Worm (Caenorhabditis elegans) whole organism, young adult: ENCODE results near the gene daf-41.

Experiments
- B0019.2 ChIP-seq: fragments of 200-800 bp; sonication (Bioruptor generic); conservative IDR thresholded peaks from 2 replicates; pipeline ENCODE4 v1.3.6; 2022; ENCODE audit warnings: missing genetic modification reagents, missing genetic modification characterization, missing compliant biosample characterization
- F10E7.11 ChIP-seq: sonication (generic microtip); optimal IDR thresholded peaks from 2 replicates; lab custom pipeline; 2017; ENCODE audit warnings: mild to moderate bottlenecking, missing genetic modification characterization, moderate library complexity, missing compliant biosample characterization
- F22D6.2 ChIP-seq: sonication (generic microtip); optimal IDR thresholded peaks from 2 replicates; lab custom pipeline; 2016; ENCODE audit warnings: mild to moderate bottlenecking, missing genetic modification characterization, missing compliant biosample characterization
- F37B4.10 ChIP-seq: fragments of 200-800 bp; sonication (Bioruptor generic); IDR thresholded peaks from 2 replicates; pipeline ENCODE4 v1.3.6; 2022; ENCODE audit warnings: missing genetic modification characterization, missing compliant biosample characterization
- K11D2.4 ChIP-seq: fragments of 200-800 bp; sonication (Bioruptor generic); IDR thresholded peaks from 2 replicates; pipeline ENCODE4 v1.3.6; 2022; ENCODE audit warnings: missing genetic modification reagents, missing genetic modification characterization, missing compliant biosample characterization
- Y56A3A.18 ChIP-seq: fragments of 200-800 bp; sonication (Bioruptor generic); IDR thresholded peaks from 2 replicates; pipeline ENCODE4 v1.3.6; 2022; ENCODE audit warnings: missing genetic modification reagents, missing genetic modification characterization, missing compliant biosample characterization
- Y67H2A.10 ChIP-seq: fragments of 200-800 bp; sonication (Bioruptor generic); conservative IDR thresholded peaks from 2 replicates; pipeline ENCODE4 v1.3.6; 2022; ENCODE audit warnings: missing genetic modification reagents, missing genetic modification characterization, missing compliant biosample characterization
- Y95B8A.8 ChIP-seq: fragments of 200-800 bp; sonication (Bioruptor generic); IDR thresholded peaks from 2 replicates; pipeline ENCODE4 v1.3.6; 2022; ENCODE audit warnings: missing genetic modification reagents, missing genetic modification characterization, missing compliant biosample characterization
- ZK185.1 ChIP-seq: sonication (generic microtip); optimal IDR thresholded peaks from 2 replicates; lab custom pipeline; 2016; ENCODE audit warnings: mild to moderate bottlenecking, missing genetic modification characterization, missing compliant biosample characterization; ENCODE audit not compliant: poor library complexity, severe bottlenecking
- aptf-3 ChIP-seq: fragments of 200-800 bp; sonication (Bioruptor generic); IDR thresholded peaks from 2 replicates; pipeline ENCODE4 v1.3.6; 2022; ENCODE audit warnings: missing genetic modification characterization, missing compliant biosample characterization
- cebp-2 ChIP-seq: fragments of 200-800 bp; sonication (Bioruptor generic); IDR thresholded peaks from 2 replicates; pipeline ENCODE4 v1.3.6; 2022; ENCODE audit warnings: missing genetic modification characterization, missing compliant biosample characterization
- ceh-100 ChIP-seq: fragments of 200-800 bp; sonication (Bioruptor generic); IDR thresholded peaks from 2 replicates; pipeline ENCODE4 v1.3.6; 2022; ENCODE audit warnings: missing genetic modification reagents, missing genetic modification characterization, missing compliant biosample characterization
- dox-1 ChIP-seq: fragments of 200-800 bp; sonication (Bioruptor generic); IDR thresholded peaks from 2 replicates; pipeline ENCODE4 v1.3.6; 2022; ENCODE audit warnings: missing genetic modification reagents, missing genetic modification characterization, missing compliant biosample characterization
- dpff-1 ChIP-seq: sonication (generic microtip); optimal IDR thresholded peaks from 2 replicates; lab custom pipeline; 2017; ENCODE audit warnings: mild to moderate bottlenecking, missing genetic modification characterization, missing compliant biosample characterization
- egl-44 ChIP-seq: fragments of 200-800 bp; sonication (Bioruptor generic); IDR thresholded peaks from 2 replicates; pipeline ENCODE4 v1.3.6; 2022; ENCODE audit warnings: missing genetic modification reagents, missing genetic modification characterization, missing compliant biosample characterization
- him-1 ChIP-seq: sonication (generic microtip); optimal IDR thresholded peaks from 2 replicates; lab custom pipeline; 2016; ENCODE audit warnings: missing genotype, missing genetic modification reagents, missing genetic modification characterization, missing compliant biosample characterization
- hlh-26 ChIP-seq: fragments of 200-800 bp; sonication (Bioruptor generic); conservative IDR thresholded peaks from 2 replicates; pipeline ENCODE4 v1.3.6; 2022; ENCODE audit warnings: missing genetic modification reagents, missing genetic modification characterization, missing compliant biosample characterization
- hmg-1.2 ChIP-seq: fragments of 200-800 bp; sonication (Bioruptor generic); IDR thresholded peaks from 2 replicates; pipeline ENCODE4 v1.3.6; 2022; ENCODE audit warnings: missing genetic modification reagents, missing genetic modification characterization, missing compliant biosample characterization
- hmg-20 ChIP-seq: fragments of 200-800 bp; sonication (Bioruptor generic); IDR thresholded peaks from 2 replicates; pipeline ENCODE4 v1.3.6; 2022; ENCODE audit warnings: missing genetic modification reagents, missing genetic modification characterization, missing compliant biosample characterization
- hrde-1 ChIP-seq: sonication (generic microtip); optimal IDR thresholded peaks from 2 replicates; lab custom pipeline; 2016; ENCODE audit warnings: missing genetic modification characterization, mild to moderate bottlenecking, missing compliant biosample characterization, moderate library complexity, missing genotype, missing genetic modification reagents, borderline replicate concordance
- lin-26 ChIP-seq: fragments of 200-800 bp; sonication (Bioruptor generic); IDR thresholded peaks from 2 replicates; pipeline ENCODE4 v1.3.6; 2022; ENCODE audit warnings: missing genetic modification reagents, missing genetic modification characterization, missing compliant biosample characterization
- mes-4 ChIP-seq: sonication (generic microtip); optimal IDR thresholded peaks from 2 replicates; lab custom pipeline; 2016; ENCODE audit warnings: missing genotype, missing genetic modification characterization, missing compliant biosample characterization
- mxl-1 ChIP-seq: sonication (generic microtip); optimal IDR thresholded peaks from 2 replicates; lab custom pipeline; 2016; ENCODE audit warnings: missing genetic modification characterization, missing compliant biosample characterization
- nfyb-1 ChIP-seq: fragments of 200-800 bp; sonication (Bioruptor generic); IDR thresholded peaks from 2 replicates; pipeline ENCODE4 v1.3.6; 2022; ENCODE audit warnings: missing genetic modification reagents, missing genetic modification characterization, missing compliant biosample characterization
- nhr-179 ChIP-seq: sonication (generic microtip); optimal IDR thresholded peaks from 2 replicates; lab custom pipeline; 2016; ENCODE audit warnings: mild to moderate bottlenecking, missing genetic modification characterization, missing compliant biosample characterization
- snpc-1.1 ChIP-seq: sonication (generic microtip); optimal IDR thresholded peaks from 2 replicates; lab custom pipeline; 2017; ENCODE audit warnings: missing genetic modification characterization, mild to moderate bottlenecking, missing compliant biosample characterization, antibody characterized with exemption, moderate library complexity, missing genotype, missing genetic modification reagents; ENCODE audit not compliant: insufficient read depth
- snpc-3.4 ChIP-seq: sonication (generic microtip); optimal IDR thresholded peaks from 2 replicates; lab custom pipeline; 2017; ENCODE audit warnings: missing genetic modification characterization, mild to moderate bottlenecking, missing compliant biosample characterization, antibody characterized with exemption, moderate library complexity, missing genotype, missing genetic modification reagents
- snpc-4 ChIP-seq, 5 experiments: fragments of 150-350 bp in 1 of 5; sonication (generic microtip) in 4 of 5; optimal IDR thresholded peaks; 2 replicates each; lab custom pipeline; 2014 to 2018; ENCODE audit warnings: missing genetic modification characterization in 5 of 5, missing biosample characterization in 3 of 5, antibody characterized with exemption in 2 of 5, mild to moderate bottlenecking in 2 of 5, missing compliant biosample characterization in 2 of 5, missing genotype in 2 of 5, moderate library complexity in 2 of 5, missing genetic modification reagents in 1 of 5
- unc-62 ChIP-seq: fragments of 150-350 bp; optimal IDR thresholded peaks from 2 replicates; lab custom pipeline; 2014; ENCODE audit warnings: missing biosample characterization, missing genetic modification reagents, missing genetic modification characterization
- zfh-2 ChIP-seq: fragments of 200-800 bp; sonication (Bioruptor generic); conservative IDR thresholded peaks from 2 replicates; pipeline ENCODE4 v1.3.6; 2022; ENCODE audit warnings: missing genetic modification reagents, missing genetic modification characterization, missing compliant biosample characterization
- ztf-25 ChIP-seq: fragments of 200-800 bp; sonication (Bioruptor generic); IDR thresholded peaks from 2 replicates; pipeline ENCODE4 v1.3.6; 2022; ENCODE audit warnings: missing genetic modification reagents, missing genetic modification characterization, missing compliant biosample characterization
- ztf-26 ChIP-seq: sonication (generic microtip); optimal IDR thresholded peaks from 2 replicates; lab custom pipeline; 2017; ENCODE audit warnings: missing genetic modification characterization, missing compliant biosample characterization
- ztf-28 ChIP-seq: fragments of 200-800 bp; sonication (Bioruptor generic); IDR thresholded peaks from 2 replicates; pipeline ENCODE4 v1.3.6; 2022; ENCODE audit warnings: missing genetic modification reagents, missing genetic modification characterization, missing compliant biosample characterization

Gene daf-41

ce11 chrIII:5287877-5288276 is 13.3 kb upstream of the daf-41 start, which contains the start of gene T15B12.1:
TSS of gene T15B12.1 (plus strand) at chrIII:5288177.
- TF ChIP-seq aptf-3 (GFP tag; lab: Robert Waterston, UW) (no peak), nfyb-1 (GFP tag; lab: Robert Waterston, UW) (no peak), F10E7.11 (tag; lab: Kevin White, UChicago) (no peak), hmg-20 (GFP tag; lab: Robert Waterston, UW) (no peak), Y67H2A.10 (GFP tag; lab: Robert Waterston, UW) (no peak), B0019.2 (GFP tag; lab: Robert Waterston, UW) (no peak), K11D2.4 (no peak), ceh-100 (GFP tag; lab: Robert Waterston, UW) (no peak), ztf-25 (GFP tag; lab: Robert Waterston, UW) (no peak), lin-26 (no peak), Y56A3A.18 (GFP tag; lab: Robert Waterston, UW) (no peak), hrde-1 (tag; lab: Kevin White, UChicago) (no peak), ztf-26 (tag; lab: Kevin White, UChicago) (no peak), egl-44 (no peak), ztf-28 (GFP tag; lab: Robert Waterston, UW) (no peak)
- TF ChIP-seq, all 124 proteins: peak for 0

ce11 chrIII:5286205-5286604 is 11.6 kb upstream of the daf-41 start, which contains the start of gene ZC395.11:
TSS of gene ZC395.11 (minus strand) at chrIII:5286305.
- TF ChIP-seq dpff-1 (no peak), hmg-1.2 (no peak), snpc-1.1 (tag; lab: Kevin White, UChicago) (no peak), F22D6.2 (no peak), cebp-2 (GFP tag; lab: Robert Waterston, UW) (no peak), snpc-4 (GFP tag; optimal IDR thresholded peaks at IDR 0.05; lab: Kevin White, UChicago) (no peak), snpc-4 (tag; optimal IDR thresholded peaks at IDR 0.05; lab: Kevin White, UChicago) (no peak), nhr-179 (tag; lab: Kevin White, UChicago) (no peak), mes-4 (no peak), hlh-26 (no peak), unc-62 (GFP tag; lab: Kevin White, UChicago) (no peak), him-1 (tag; lab: Kevin White, UChicago) (no peak), snpc-3.4 (tag; lab: Kevin White, UChicago) (no peak)

ce11 chrIII:5285484-5285883 is 10.9 kb upstream of the daf-41 start:
- TF ChIP-seq zfh-2 (peak; percentile 58; the same call in 1 of the 2 replicates), ztf-28 (GFP tag; lab: Robert Waterston, UW) (no peak), Y95B8A.8 (no peak; the same call in 1 of the 2 replicates), ZK185.1 (no peak), dox-1 (0 out of 2 replicates have a peak, but pooled peaks have one; percentile 8), mxl-1 (tag; lab: Kevin White, UChicago) (no peak), F37B4.10 (0 out of 2 replicates have a peak, but pooled peaks have one; percentile 81), ztf-26 (tag; lab: Kevin White, UChicago) (no peak)
- TF ChIP-seq, all 124 proteins: peak for 3

DNA sequence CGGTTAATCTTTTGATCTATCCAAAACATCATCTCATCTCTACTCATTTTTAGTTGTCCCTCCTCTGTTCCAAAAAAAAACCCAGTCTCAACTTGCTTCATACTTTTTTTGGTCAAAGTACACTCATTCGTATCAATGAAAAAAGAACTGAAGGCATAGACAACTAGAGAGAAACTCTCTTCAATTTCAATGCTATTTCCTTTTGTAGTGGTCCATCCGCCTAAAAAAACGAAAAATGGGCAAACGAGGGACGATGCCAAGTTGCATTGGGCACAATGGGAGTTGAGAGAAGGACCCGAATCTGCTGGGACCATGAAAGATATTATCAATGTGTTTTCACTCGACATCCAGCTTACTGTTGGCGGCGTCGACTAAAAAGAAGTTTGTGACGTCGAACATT is 5.7 kb upstream of the daf-41 start:
- no peak for TF ChIP-seq hlh-26
- peak; percentile 90 for TF ChIP-seq hmg-1.2
